Worm (Caenorhabditis elegans) whole organism, early embryonic: ENCODE data around the gene C05B5.2.

Experiments used
- B0310.2 ChIP-seq: sonication (generic microtip); optimal IDR thresholded peaks from 2 replicates; lab custom pipeline; 2016; ENCODE audit warnings: mild to moderate bottlenecking, missing genetic modification characterization, missing compliant biosample characterization
- F13C5.2 ChIP-seq: sonication (generic microtip); optimal IDR thresholded peaks from 2 replicates; lab custom pipeline; 2017; ENCODE audit warnings: mild to moderate bottlenecking, missing genetic modification characterization, inconsistent platforms, missing compliant biosample characterization
- aly-1 ChIP-seq: sonication (generic microtip); optimal IDR thresholded peaks from 2 replicates; lab custom pipeline; 2016; ENCODE audit warnings: missing genetic modification characterization, missing compliant biosample characterization
- ama-1 ChIP-seq: fragments of 150-350 bp; optimal IDR thresholded peaks from 2 replicates; lab custom pipeline; 2014
- ceh-13 ChIP-seq: fragments of 200-800 bp; sonication (Bioruptor generic); optimal IDR thresholded peaks from 2 replicates; lab custom pipeline; 2018; ENCODE audit warnings: mild to moderate bottlenecking, missing genetic modification characterization, missing compliant biosample characterization
- ceh-36 ChIP-seq: sonication (generic microtip); optimal IDR thresholded peaks from 2 replicates; lab custom pipeline; 2016; ENCODE audit warnings: missing genetic modification characterization, inconsistent platforms, missing compliant biosample characterization
- ets-7 ChIP-seq: sonication (generic microtip); optimal IDR thresholded peaks from 2 replicates; lab custom pipeline; 2016; ENCODE audit warnings: missing genotype, missing genetic modification characterization, missing compliant biosample characterization
- flt-1 ChIP-seq: fragments of 200-800 bp; sonication (Bioruptor generic); IDR thresholded peaks from 2 replicates; pipeline ENCODE4 v1.3.6; 2022; ENCODE audit warnings: missing genetic modification characterization, missing compliant biosample characterization
- hmbx-1 ChIP-seq: sonication (generic microtip); optimal IDR thresholded peaks from 2 replicates; lab custom pipeline; 2016; ENCODE audit warnings: mild to moderate bottlenecking, missing genetic modification characterization, missing compliant biosample characterization
- hmg-4 ChIP-seq: fragments of 200-800 bp; sonication (Bioruptor generic); optimal IDR thresholded peaks from 2 replicates; lab custom pipeline; 2018; ENCODE audit warnings: mild to moderate bottlenecking, missing genetic modification characterization, missing compliant biosample characterization
- hnd-1 ChIP-seq: sonication (generic microtip); optimal IDR thresholded peaks from 2 replicates; lab custom pipeline; 2016; ENCODE audit warnings: missing genetic modification characterization, missing compliant biosample characterization
- pes-1 ChIP-seq: fragments of 200-800 bp; sonication (Bioruptor generic); IDR thresholded peaks from 2 replicates; pipeline ENCODE4 v1.3.6; 2022; ENCODE audit warnings: missing genetic modification reagents, missing genetic modification characterization, missing compliant biosample characterization
- scrt-1 ChIP-seq: fragments of 200-800 bp; sonication (Bioruptor generic); IDR thresholded peaks from 2 replicates; pipeline ENCODE4 v1.3.6; 2022; ENCODE audit warnings: missing genetic modification characterization, missing compliant biosample characterization
- sea-1 ChIP-seq: fragments of 200-800 bp; sonication (Bioruptor generic); conservative IDR thresholded peaks from 2 replicates; pipeline ENCODE4 v1.3.6; 2022; ENCODE audit warnings: missing genetic modification characterization, missing compliant biosample characterization
- tbx-11 ChIP-seq: fragments of 200-800 bp; sonication (Bioruptor generic); IDR thresholded peaks from 2 replicates; pipeline ENCODE4 v1.3.6; 2022; ENCODE audit warnings: missing genetic modification characterization, missing compliant biosample characterization
- tbx-37 ChIP-seq: fragments of 200-800 bp; sonication (Bioruptor generic); conservative IDR thresholded peaks from 2 replicates; pipeline ENCODE4 v1.3.6; 2022; ENCODE audit warnings: missing genetic modification reagents, missing genetic modification characterization, missing compliant biosample characterization
- tra-4 ChIP-seq: sonication (generic microtip); optimal IDR thresholded peaks from 2 replicates; lab custom pipeline; 2017; ENCODE audit warnings: missing genetic modification characterization, missing compliant biosample characterization

The C05B5.2 gene

DNA sequence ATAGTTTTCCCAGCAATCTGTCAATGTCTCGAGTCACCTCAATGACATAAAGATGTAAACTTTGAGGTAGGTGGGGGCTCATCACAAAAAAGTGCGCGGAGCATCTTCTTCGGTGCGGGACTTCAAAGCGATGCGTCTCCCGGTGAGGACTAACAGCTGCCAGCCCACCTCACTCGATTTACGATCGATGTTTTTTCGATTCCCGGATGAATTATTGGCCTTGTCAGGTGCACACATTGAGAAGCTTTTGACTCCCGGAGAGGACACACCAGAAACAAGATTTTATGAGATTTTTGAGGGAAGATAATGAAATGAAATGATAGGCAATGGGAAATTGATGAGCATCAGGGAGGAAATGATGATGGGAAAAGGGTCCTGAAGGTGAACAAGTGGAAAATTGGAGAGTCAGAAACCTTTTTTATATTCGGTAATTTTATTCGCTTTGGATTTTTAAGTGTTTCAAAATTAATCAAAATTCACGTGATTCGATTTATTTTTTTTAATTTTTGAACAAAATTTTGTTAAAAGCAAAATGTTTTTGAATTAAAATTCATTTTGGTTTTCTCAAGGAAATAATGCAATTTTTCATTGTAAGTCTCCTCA lies 13.4 kb downstream of the C05B5.2 start, which contains the start of gene C05B5.12:
Gene C05B5.12 (plus strand): TSS at position 553 of the 603 bp plus-strand sequence.
- TF ChIP-seq hmbx-1 (tag; lab: Kevin White, UChicago), result no peak
- no peak for TF ChIP-seq F13C5.2 (tag; lab: Kevin White, UChicago)
- TF ChIP-seq flt-1 (GFP tag; lab: Robert Waterston, UW), result no peak
- no peak for TF ChIP-seq tbx-37
- no peak for TF ChIP-seq ceh-13 (GFP tag; lab: Kevin White, UChicago)
- no peak for TF ChIP-seq ama-1 (lab: Kevin White, UChicago)
- no peak for TF ChIP-seq B0310.2 (tag; lab: Kevin White, UChicago)
- TF ChIP-seq tbx-11 (GFP tag; lab: Robert Waterston, UW), result no peak
- TF ChIP-seq tra-4 (tag; lab: Kevin White, UChicago), result no peak
- no peak for TF ChIP-seq ceh-36 (tag; lab: Kevin White, UChicago)
- no peak for TF ChIP-seq sea-1
- TF ChIP-seq hnd-1 (tag; lab: Kevin White, UChicago), result no peak

DNA sequence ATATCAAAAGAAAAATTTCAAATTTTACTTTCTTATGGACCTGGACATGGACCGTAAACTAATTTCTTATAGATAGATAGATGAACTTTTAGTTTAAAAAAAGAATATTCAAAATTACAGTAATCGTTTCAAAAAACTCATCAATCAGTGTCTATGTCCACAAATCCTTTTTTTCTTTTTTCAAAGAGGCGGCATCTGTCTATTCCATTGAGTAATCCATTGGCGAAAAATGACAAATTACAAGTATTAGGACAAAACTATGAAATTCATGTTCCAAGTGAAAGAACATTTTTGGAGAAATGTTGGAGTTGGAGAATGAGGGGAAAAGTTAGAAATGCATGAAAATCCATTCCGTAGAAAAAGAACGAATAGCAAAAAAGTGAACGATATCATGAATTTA lies 14.8 kb downstream of the C05B5.2 start:
- TF ChIP-seq hmbx-1 (tag; lab: Kevin White, UChicago), result no peak
- TF ChIP-seq B0310.2 (tag; lab: Kevin White, UChicago), result no peak
- no peak for TF ChIP-seq ets-7 (tag; lab: Kevin White, UChicago)
- no peak for TF ChIP-seq ceh-13 (GFP tag; lab: Kevin White, UChicago)
- no peak for TF ChIP-seq F13C5.2 (tag; lab: Kevin White, UChicago)
- TF ChIP-seq pes-1 (GFP tag; lab: Robert Waterston, UW), result no peak
- no peak for TF ChIP-seq tra-4 (tag; lab: Kevin White, UChicago)

DNA sequence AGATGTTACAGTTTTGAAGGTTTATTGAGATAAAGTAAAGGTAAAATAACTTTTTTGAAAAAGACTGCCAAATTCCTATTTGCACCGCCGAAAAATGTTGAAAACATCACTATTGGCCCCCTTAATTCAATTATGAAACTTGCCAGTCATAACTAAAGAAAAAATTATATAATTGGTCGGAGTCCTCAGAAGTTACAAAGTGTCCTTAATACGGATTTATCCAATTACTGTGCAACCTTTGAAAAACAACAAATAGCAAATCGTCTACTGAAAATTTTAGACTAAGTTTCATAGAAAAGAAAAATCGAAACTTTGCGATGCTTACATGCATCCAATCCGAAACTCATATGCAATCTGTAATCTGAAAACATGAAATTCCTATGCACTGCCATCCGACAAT lies 15.7 kb downstream of the C05B5.2 start:
- no peak for TF ChIP-seq hmbx-1 (tag; lab: Kevin White, UChicago)
- no peak for TF ChIP-seq ama-1 (lab: Kevin White, UChicago)
- TF ChIP-seq sea-1, result no peak
- no peak for TF ChIP-seq aly-1 (tag; lab: Kevin White, UChicago)
- TF ChIP-seq ceh-36 (tag; lab: Kevin White, UChicago), result no peak
- TF ChIP-seq hmg-4 (GFP tag; lab: Kevin White, UChicago), result no peak
- TF ChIP-seq F13C5.2 (tag; lab: Kevin White, UChicago), result no peak
- no peak for TF ChIP-seq tbx-37
- no peak for TF ChIP-seq B0310.2 (tag; lab: Kevin White, UChicago)
- no peak for TF ChIP-seq pes-1 (GFP tag; lab: Robert Waterston, UW)
- TF ChIP-seq tbx-11 (GFP tag; lab: Robert Waterston, UW), result no peak
- no peak for TF ChIP-seq flt-1 (GFP tag; lab: Robert Waterston, UW)
- TF ChIP-seq ets-7 (tag; lab: Kevin White, UChicago), result no peak
- no peak for TF ChIP-seq hnd-1 (tag; lab: Kevin White, UChicago)
- no peak for TF ChIP-seq tra-4 (tag; lab: Kevin White, UChicago)
- no peak for TF ChIP-seq ceh-13 (GFP tag; lab: Kevin White, UChicago)
- no peak for TF ChIP-seq scrt-1 (GFP tag; lab: Robert Waterston, UW)

DNA sequence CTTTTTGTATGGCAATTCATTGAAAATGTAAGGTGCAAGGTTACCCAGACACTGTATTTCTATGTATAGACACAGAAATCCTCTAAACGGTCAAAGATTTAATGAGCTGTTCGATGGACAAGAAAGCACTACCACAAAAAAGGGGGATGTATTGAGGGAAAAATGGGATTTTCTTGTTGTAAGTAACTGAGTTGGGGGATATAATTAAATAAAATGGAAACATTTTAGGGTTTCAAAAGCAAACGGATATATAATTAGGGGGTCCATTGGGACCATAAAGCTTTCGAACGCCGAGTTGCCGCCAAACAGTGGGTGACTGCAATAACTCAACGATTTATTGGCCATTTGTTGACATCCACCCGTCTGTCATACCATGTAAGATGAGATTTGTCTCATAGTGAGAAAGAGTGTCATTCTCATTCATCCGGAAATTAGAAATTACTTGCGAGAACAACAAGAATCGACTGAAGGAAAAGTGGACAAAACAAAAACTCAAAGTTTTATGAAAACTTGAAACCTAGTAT lies 18.1 kb downstream of the C05B5.2 start:
- TF ChIP-seq ets-7 (tag; lab: Kevin White, UChicago) (no peak), scrt-1 (GFP tag; lab: Robert Waterston, UW) (no peak), tra-4 (tag; lab: Kevin White, UChicago) (no peak), hnd-1 (tag; lab: Kevin White, UChicago) (no peak), pes-1 (GFP tag; lab: Robert Waterston, UW) (no peak), flt-1 (GFP tag; lab: Robert Waterston, UW) (no peak), hmg-4 (GFP tag; lab: Kevin White, UChicago) (no peak), tbx-11 (GFP tag; lab: Robert Waterston, UW) (no peak), tbx-37 (no peak), aly-1 (tag; lab: Kevin White, UChicago) (no peak), ama-1 (lab: Kevin White, UChicago) (no peak), ceh-13 (GFP tag; lab: Kevin White, UChicago) (no peak), sea-1 (no peak), hmbx-1 (tag; lab: Kevin White, UChicago) (no peak), B0310.2 (tag; lab: Kevin White, UChicago) (no peak), F13C5.2 (tag; lab: Kevin White, UChicago) (no peak), ceh-36 (tag; lab: Kevin White, UChicago) (no peak)

DNA sequence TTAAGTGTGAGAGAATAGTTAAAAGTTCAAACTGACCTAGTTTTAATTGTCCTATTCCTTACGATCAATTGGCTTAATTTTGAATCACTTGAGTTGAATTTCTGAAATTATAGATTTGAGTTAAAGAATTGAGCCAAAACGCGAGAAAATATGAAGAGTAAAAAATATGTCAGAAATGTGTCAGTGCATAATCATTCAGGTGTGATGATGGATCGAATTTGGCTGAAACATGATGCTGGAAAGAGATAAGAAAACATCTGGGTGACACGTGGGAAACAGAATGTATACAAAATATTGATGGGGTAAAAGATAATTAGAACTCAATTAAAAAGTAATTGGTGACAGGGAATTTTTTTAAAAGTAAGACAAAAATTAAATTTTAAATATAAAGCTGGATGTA lies 26.6 kb downstream of the C05B5.2 start, which contains the start of gene R10E12.2:
Gene R10E12.2 (minus strand): TSS at position 101 of the 400 bp plus-strand sequence.
- TF ChIP-seq pes-1 (GFP tag; lab: Robert Waterston, UW), result no peak
- no peak for TF ChIP-seq ceh-36 (tag; lab: Kevin White, UChicago)
- no peak for TF ChIP-seq ama-1 (lab: Kevin White, UChicago)
- no peak for TF ChIP-seq hmg-4 (GFP tag; lab: Kevin White, UChicago)
- no peak for TF ChIP-seq aly-1 (tag; lab: Kevin White, UChicago)
- TF ChIP-seq ets-7 (tag; lab: Kevin White, UChicago), result no peak
- no peak for TF ChIP-seq ceh-13 (GFP tag; lab: Kevin White, UChicago)
- TF ChIP-seq B0310.2 (tag; lab: Kevin White, UChicago), result no peak
- no peak for TF ChIP-seq sea-1
- no peak for TF ChIP-seq tbx-37

DNA sequence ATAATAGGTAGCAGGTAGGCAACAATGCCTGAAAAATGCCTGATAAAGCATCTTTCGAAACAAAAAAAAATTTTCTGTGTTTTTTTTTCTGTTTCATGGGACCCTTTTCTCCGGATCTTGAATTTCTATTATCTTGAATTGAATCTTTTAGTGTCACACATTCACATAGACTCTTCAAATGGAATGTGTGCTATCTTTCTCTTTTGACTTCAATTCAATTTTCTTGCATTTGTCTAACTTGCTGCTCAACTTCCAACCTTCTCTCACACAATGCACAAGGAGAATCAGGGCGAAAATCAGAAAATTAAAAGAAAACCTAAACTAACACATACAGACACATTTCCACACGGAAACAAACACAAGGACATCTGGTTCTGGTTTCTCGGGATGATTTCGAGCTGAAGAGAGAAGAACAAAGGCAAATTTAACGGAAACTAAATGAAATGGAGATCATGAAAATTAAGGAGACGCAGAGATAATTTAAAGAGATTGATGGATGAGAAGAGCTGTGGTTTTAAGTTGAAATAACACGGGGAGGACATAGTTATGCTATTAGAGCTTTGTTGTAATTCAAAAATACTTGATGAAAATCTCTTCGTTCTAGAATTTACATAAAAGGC lies 28.0 kb downstream of the C05B5.2 start:
- TF ChIP-seq hmg-4 (GFP tag; lab: Kevin White, UChicago) (no peak), tbx-11 (GFP tag; lab: Robert Waterston, UW) (no peak), aly-1 (tag; lab: Kevin White, UChicago) (no peak), tbx-37 (no peak), hnd-1 (tag; lab: Kevin White, UChicago) (no peak), hmbx-1 (tag; lab: Kevin White, UChicago) (no peak), ets-7 (tag; lab: Kevin White, UChicago) (no peak), ceh-36 (tag; lab: Kevin White, UChicago) (no peak), sea-1 (no peak), scrt-1 (GFP tag; lab: Robert Waterston, UW) (no peak), F13C5.2 (tag; lab: Kevin White, UChicago) (no peak), pes-1 (GFP tag; lab: Robert Waterston, UW) (no peak), ama-1 (lab: Kevin White, UChicago) (no peak), ceh-13 (GFP tag; lab: Kevin White, UChicago) (no peak), B0310.2 (tag; lab: Kevin White, UChicago) (no peak), flt-1 (GFP tag; lab: Robert Waterston, UW) (no peak), tra-4 (tag; lab: Kevin White, UChicago) (no peak)
